Worm (Caenorhabditis elegans): ENCODE measurements around the gene sod-4.

ce11 chrIII:9544820-9545219, 44.6 kb upstream of the sod-4 start, which contains the start of gene ZK1098.12:
- TF ChIP-seq nhr-237 (tag; optimal IDR thresholded peaks at IDR 0.05) (no peak), ceh-43 (GFP tag; optimal IDR thresholded peaks at IDR 0.05) (no peak), sptf-1 (tag; optimal IDR thresholded peaks at IDR 0.05) (no peak), lin-13 (tag; optimal IDR thresholded peaks at IDR 0.05) (no peak), nhr-28 (tag; optimal IDR thresholded peaks at IDR 0.05) (no peak), ztf-11 (tag; optimal IDR thresholded peaks at IDR 0.05) (no peak), unc-62 (GFP tag; optimal IDR thresholded peaks at IDR 0.05) (no peak), lsy-2 (tag; optimal IDR thresholded peaks at IDR 0.05) (no peak), elt-3 (tag; optimal IDR thresholded peaks at IDR 0.05) (no peak), pha-4 (tag; optimal IDR thresholded peaks at IDR 0.05) (no peak)

Measured in whole organism, mixed stage, embryonic.